Fruit fly (Drosophila melanogaster) whole organism, embryonic: ENCODE data around the gene Snx27.

Experiments
- Ada2b ChIP-seq: fragments of 200-800 bp; sonication (Bioruptor generic); IDR thresholded peaks from 2 replicates; pipeline ENCODE4 v1.3.6; 2022; ENCODE audit warnings: missing biosample characterization, missing genetic modification characterization
- Awh ChIP-seq: fragments of 200-800 bp; sonication (Bioruptor generic); IDR thresholded peaks from 2 replicates; pipeline ENCODE4, ENCODE4 v1.3.6; 2022; ENCODE audit warnings: missing biosample characterization, missing genetic modification characterization
- CG10267 ChIP-seq: fragments of 200-800 bp; sonication (Bioruptor generic); optimal IDR thresholded peaks from 2 replicates; lab custom pipeline; 2018; ENCODE audit warnings: missing biosample characterization, mild to moderate bottlenecking, missing genetic modification characterization, moderate library complexity
- CG12299 ChIP-seq: fragments of 200-800 bp; sonication (Bioruptor generic); optimal IDR thresholded peaks from 2 replicates; lab custom pipeline; 2018; ENCODE audit warnings: missing biosample characterization, mild to moderate bottlenecking, missing genetic modification characterization
- CG12391 ChIP-seq: fragments of 200-800 bp; sonication (Bioruptor generic); optimal IDR thresholded peaks from 3 replicates; lab custom pipeline; 2018; ENCODE audit warnings: missing biosample characterization, mild to moderate bottlenecking, missing genetic modification characterization, moderate library complexity
- CG13775 ChIP-seq: fragments of 200-800 bp; sonication (Bioruptor generic); optimal IDR thresholded peaks from 3 replicates; lab custom pipeline; 2017; ENCODE audit warnings: missing biosample characterization, mild to moderate bottlenecking, missing genetic modification characterization
- CG1603 ChIP-seq: fragments of 200-800 bp; sonication (Bioruptor generic); optimal IDR thresholded peaks from 2 replicates; lab custom pipeline; 2019; ENCODE audit warnings: missing biosample characterization, mild to moderate bottlenecking, missing genetic modification characterization, moderate library complexity
- CG17802 ChIP-seq: fragments of 200-800 bp; sonication (Bioruptor generic); optimal IDR thresholded peaks from 2 replicates; lab custom pipeline; 2018; ENCODE audit warnings: missing biosample characterization, mild to moderate bottlenecking, missing genetic modification characterization, moderate library complexity
- CG2129 ChIP-seq: fragments of 200-800 bp; sonication (Bioruptor generic); IDR thresholded peaks from 2 replicates; pipeline ENCODE4 v1.3.6; 2022; ENCODE audit warnings: missing biosample characterization, missing genetic modification characterization; ENCODE audit not compliant: partially characterized antibody
- CG2202 ChIP-seq: fragments of 200-800 bp; sonication (Bioruptor generic); optimal IDR thresholded peaks from 2 replicates; lab custom pipeline; 2018; ENCODE audit warnings: missing biosample characterization, mild to moderate bottlenecking, missing genetic modification characterization
- CG31365 ChIP-seq: fragments of 200-800 bp; sonication (Bioruptor generic); optimal IDR thresholded peaks from 2 replicates; lab custom pipeline; 2018; ENCODE audit warnings: missing biosample characterization, mild to moderate bottlenecking, missing genetic modification characterization
- CG5180 ChIP-seq: fragments of 200-800 bp; sonication (Bioruptor generic); optimal IDR thresholded peaks from 3 replicates; lab custom pipeline; 2017; ENCODE audit warnings: missing biosample characterization, missing genetic modification characterization, mild to moderate bottlenecking, moderate library complexity, missing genetic modification reagents
- CG6654 ChIP-seq: fragments of 200-800 bp; sonication (Bioruptor generic); optimal IDR thresholded peaks from 2 replicates; lab custom pipeline; 2017; ENCODE audit warnings: missing biosample characterization, mild to moderate bottlenecking, missing genetic modification characterization
- CG6683 ChIP-seq: fragments of 200-800 bp; sonication (Bioruptor generic); optimal IDR thresholded peaks from 2 replicates; lab custom pipeline; 2017; ENCODE audit warnings: missing biosample characterization, mild to moderate bottlenecking, missing genetic modification characterization, missing genetic modification reagents
- CG8290 ChIP-seq, 3 experiments: fragments of 200-800 bp; sonication (Bioruptor generic); optimal IDR thresholded peaks; 2 replicates each; lab custom pipeline; 2016 to 2019; ENCODE audit warnings: missing biosample characterization in 3 of 3, missing genetic modification characterization in 3 of 3, mild to moderate bottlenecking in 2 of 3, moderate library complexity in 1 of 3
- CG8944 ChIP-seq: fragments of 200-800 bp; sonication (Bioruptor generic); optimal IDR thresholded peaks from 3 replicates; lab custom pipeline; 2016; ENCODE audit warnings: missing biosample characterization, missing genetic modification characterization
- CG9797 ChIP-seq: fragments of 200-800 bp; sonication (Bioruptor generic); optimal IDR thresholded peaks from 3 replicates; lab custom pipeline; 2018; ENCODE audit warnings: missing biosample characterization, mild to moderate bottlenecking, missing genetic modification characterization
- CTCF ChIP-seq: fragments of 200-800 bp; sonication (Bioruptor generic); optimal IDR thresholded peaks from 2 replicates; lab custom pipeline; 2017; ENCODE audit warnings: missing biosample characterization, mild to moderate bottlenecking, missing genetic modification characterization, moderate library complexity
- D ChIP-seq, 2 experiments: fragments of 200-800 bp in 1 of 2; fragments of >200 bp in 1 of 2; sonication (Bioruptor generic) in 1 of 2; optimal IDR thresholded peaks; 2 replicates in 1 of 2; 3 replicates in 1 of 2; lab custom pipeline; 2017; ENCODE audit warnings: mild to moderate bottlenecking in 1 of 2, missing biosample characterization in 1 of 2, missing genetic modification characterization in 1 of 2, missing genetic modification reagents in 1 of 2
- Gsc ChIP-seq: fragments of 200-800 bp; sonication (Bioruptor generic); IDR thresholded peaks from 2 replicates; pipeline ENCODE4 v1.3.6; 2022; ENCODE audit warnings: missing biosample characterization, missing genetic modification characterization
- Gug ChIP-seq: fragments of 200-800 bp; sonication (Bioruptor generic); IDR thresholded peaks from 4 replicates; pipeline ENCODE4 v1.3.6; 2022; ENCODE audit warnings: missing biosample characterization, missing genetic modification characterization
- H15 ChIP-seq: fragments of 200-800 bp; sonication (Bioruptor generic); IDR thresholded peaks from 3 replicates; pipeline ENCODE4 v1.3.6; 2022; ENCODE audit warnings: missing biosample characterization, missing genetic modification characterization
- Hmx ChIP-seq: fragments of 200-800 bp; sonication (Bioruptor generic); optimal IDR thresholded peaks from 2 replicates; lab custom pipeline; 2016; ENCODE audit warnings: missing biosample characterization, missing genetic modification characterization
- Jarid2 ChIP-seq: fragments of 200-800 bp; sonication (Bioruptor generic); optimal IDR thresholded peaks from 3 replicates; lab custom pipeline; 2017; ENCODE audit warnings: mild to moderate bottlenecking, missing biosample characterization, missing genetic modification reagents, missing genetic modification characterization
- Lim3 ChIP-seq: fragments of 200-800 bp; sonication (Bioruptor generic); IDR thresholded peaks from 2 replicates; pipeline ENCODE4 v1.3.6; 2022; ENCODE audit warnings: missing biosample characterization, missing genetic modification characterization
- NC2α ChIP-seq: fragments of 200-800 bp; sonication (Bioruptor generic); optimal IDR thresholded peaks from 2 replicates; lab custom pipeline; 2016; ENCODE audit warnings: missing biosample characterization, missing genetic modification characterization
- Scr ChIP-seq: fragments of 200-800 bp; sonication (Bioruptor generic); IDR thresholded peaks from 2 replicates; pipeline ENCODE4 v1.3.6; 2022; ENCODE audit warnings: missing biosample characterization, missing genetic modification characterization; ENCODE audit not compliant: partially characterized antibody
- Sry-β ChIP-seq: fragments of 200-800 bp; sonication (Bioruptor generic); optimal IDR thresholded peaks from 2 replicates; lab custom pipeline; 2018; ENCODE audit warnings: missing biosample characterization, mild to moderate bottlenecking, missing genetic modification characterization, moderate library complexity
- Ssrp ChIP-seq: fragments of 200-800 bp; sonication (Bioruptor generic); optimal IDR thresholded peaks from 2 replicates; lab custom pipeline; 2018; ENCODE audit warnings: missing biosample characterization, mild to moderate bottlenecking, missing genetic modification characterization, moderate library complexity
- Trl ChIP-seq, 3 experiments: fragments of >200 bp in 2 of 3; fragments of 200-800 bp in 1 of 3; sonication (Bioruptor generic) in 1 of 3; optimal IDR thresholded peaks; 2 replicates in 1 of 3; 3 replicates in 2 of 3; lab custom pipeline; 2016 to 2017; ENCODE audit warnings: missing biosample characterization in 1 of 3, missing genetic modification characterization in 1 of 3
- Usf ChIP-seq: fragments of 200-800 bp; sonication (Bioruptor generic); optimal IDR thresholded peaks from 2 replicates; lab custom pipeline; 2017; ENCODE audit warnings: missing genotype, missing biosample characterization, missing genetic modification characterization
- Vsx1 ChIP-seq: fragments of 200-800 bp; sonication (Bioruptor generic); optimal IDR thresholded peaks from 2 replicates; lab custom pipeline; 2017; ENCODE audit warnings: missing biosample characterization, mild to moderate bottlenecking, missing genetic modification characterization, missing genetic modification reagents
- ac ChIP-seq: fragments of 200-800 bp; sonication (Bioruptor generic); optimal IDR thresholded peaks from 3 replicates; lab custom pipeline; 2017; ENCODE audit warnings: missing biosample characterization, mild to moderate bottlenecking, missing genetic modification characterization
- ato ChIP-seq: fragments of 200-800 bp; sonication (Bioruptor generic); IDR thresholded peaks from 2 replicates; pipeline ENCODE4 v1.3.6; 2022; ENCODE audit warnings: missing biosample characterization, missing genetic modification characterization; ENCODE audit not compliant: partially characterized antibody
- croc ChIP-seq: fragments of 200-800 bp; sonication (Bioruptor generic); conservative IDR thresholded peaks from 3 replicates; pipeline ENCODE4 v1.3.6; 2022; ENCODE audit warnings: missing biosample characterization, missing genetic modification characterization
- crol ChIP-seq: fragments of 200-800 bp; sonication (Bioruptor generic); IDR thresholded peaks from 2 replicates; pipeline ENCODE4 v1.3.6; 2022; ENCODE audit warnings: missing biosample characterization, missing genetic modification characterization
- oc ChIP-seq: fragments of 200-800 bp; sonication (Bioruptor generic); optimal IDR thresholded peaks from 2 replicates; lab custom pipeline; 2018; ENCODE audit warnings: missing biosample characterization, mild to moderate bottlenecking, missing genetic modification characterization, moderate library complexity
- pita ChIP-seq: fragments of 200-800 bp; sonication (Bioruptor generic); optimal IDR thresholded peaks from 2 replicates; lab custom pipeline; 2017; ENCODE audit warnings: missing biosample characterization, mild to moderate bottlenecking, missing genetic modification characterization
- row ChIP-seq: fragments of 200-800 bp; sonication (Bioruptor generic); IDR thresholded peaks from 3 replicates; pipeline ENCODE4 v1.3.6; 2022; ENCODE audit warnings: missing biosample characterization, missing genetic modification characterization
- seq ChIP-seq: fragments of 200-800 bp; sonication (Bioruptor generic); IDR thresholded peaks from 2 replicates; pipeline ENCODE4 v1.3.6; 2022; ENCODE audit warnings: missing biosample characterization, missing genetic modification characterization
- slp2 ChIP-seq: fragments of 200-800 bp; sonication (Bioruptor generic); optimal IDR thresholded peaks from 2 replicates; lab custom pipeline; 2016; ENCODE audit warnings: missing biosample characterization, missing genetic modification characterization
- sna ChIP-seq: fragments of 200-800 bp; sonication (Bioruptor generic); IDR thresholded peaks from 2 replicates; pipeline ENCODE4 v1.3.6; 2022; ENCODE audit warnings: missing biosample characterization, missing genetic modification characterization; ENCODE audit not compliant: partially characterized antibody
- tna ChIP-seq: fragments of 200-800 bp; sonication (Bioruptor generic); IDR thresholded peaks from 2 replicates; pipeline ENCODE4 v1.3.6; 2022; ENCODE audit warnings: missing biosample characterization, missing genetic modification characterization; ENCODE audit not compliant: partially characterized antibody
- trem ChIP-seq: fragments of 200-800 bp; optimal IDR thresholded peaks from 3 replicates; lab custom pipeline; 2019; ENCODE audit warnings: missing biosample characterization, mild to moderate bottlenecking, missing genetic modification characterization, moderate library complexity
- trh ChIP-seq: fragments of 200-800 bp; sonication (Bioruptor generic); optimal IDR thresholded peaks from 2 replicates; lab custom pipeline; 2016; ENCODE audit warnings: missing biosample characterization, missing genetic modification characterization
- ttk ChIP-seq: fragments of 200-800 bp; sonication (Bioruptor generic); IDR thresholded peaks from 2 replicates; pipeline ENCODE4 v2.1.2; 2022; ENCODE audit warnings: missing biosample characterization, missing genetic modification characterization
- wor ChIP-seq: fragments of 200-800 bp; sonication (Bioruptor generic); IDR thresholded peaks from 2 replicates; pipeline ENCODE4 v1.3.6; 2022; ENCODE audit warnings: missing biosample characterization, missing genetic modification characterization
- zen ChIP-seq: fragments of 200-800 bp; sonication (Bioruptor generic); optimal IDR thresholded peaks from 3 replicates; lab custom pipeline; 2018; ENCODE audit warnings: missing biosample characterization, mild to moderate bottlenecking, missing genetic modification characterization, moderate library complexity
- zen2 ChIP-seq: fragments of 200-800 bp; sonication (Bioruptor generic); IDR thresholded peaks from 3 replicates; pipeline ENCODE4 v1.3.6; 2022; ENCODE audit warnings: missing biosample characterization, missing genetic modification characterization; ENCODE audit not compliant: partially characterized antibody

The Snx27 gene

DNA sequence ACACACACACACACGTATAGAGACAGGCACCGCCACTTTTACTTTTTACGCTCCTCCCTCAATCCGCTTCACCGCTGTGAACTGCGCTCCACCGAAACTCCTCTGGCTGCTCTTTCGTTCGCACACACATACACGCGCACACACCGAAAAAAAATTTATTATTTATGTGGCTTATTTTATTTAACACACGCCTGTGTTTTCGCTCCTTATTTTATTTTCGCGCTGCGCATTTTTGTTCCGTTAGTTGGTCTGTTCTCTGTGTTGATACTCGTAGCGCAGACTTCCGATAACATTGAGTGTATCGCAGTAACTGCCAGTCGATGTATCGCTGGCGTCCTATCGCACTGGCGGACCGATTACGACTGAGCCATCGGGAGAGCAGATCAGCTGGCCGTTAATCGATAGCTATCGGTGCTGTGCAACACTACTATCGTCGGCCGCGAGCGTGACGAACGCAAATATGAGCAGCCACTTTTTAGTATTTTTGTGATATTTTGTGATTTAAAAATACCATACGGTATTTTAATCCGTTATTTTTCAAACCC is at the start of gene Snx27 (continued):
- TF ChIP-seq ttk (no peak), wor (GFP tag; lab: Robert Waterston, UW) (no peak), sna (GFP tag; lab: Robert Waterston, UW) (peak; percentile 99), Sry-β (no peak), zen2 (GFP tag; lab: Robert Waterston, UW) (peak; percentile 99), zen (tag; lab: Kevin White, UChicago) (peak; percentile 14), Jarid2 (GFP tag; lab: Kevin White, UChicago) (peak; percentile 78), CG9797 (GFP tag; lab: Kevin White, UChicago) (peak; percentile 94), oc (tag; lab: Kevin White, UChicago) (peak; percentile 47), H15 (GFP tag; lab: Robert Waterston, UW) (no peak), Trl (optimal IDR thresholded peaks at IDR 0.05; lab: Kevin White, UChicago) (no peak), Trl (GFP tag; optimal IDR thresholded peaks at IDR 0.05; lab: Kevin White, UChicago) (peak; percentile 70), ac (GFP tag; lab: Kevin White, UChicago) (no peak), Gug (GFP tag; lab: Robert Waterston, UW) (peak; percentile 58; the same call in 1 of the 4 replicates), CTCF (GFP tag; lab: Kevin White, UChicago) (peak; percentile 50), D (optimal IDR thresholded peaks at IDR 0.05; lab: Kevin White, UChicago) (no peak), D (GFP tag; optimal IDR thresholded peaks at IDR 0.05; lab: Kevin White, UChicago) (no peak), tna (peak; percentile 99), CG8944 (GFP tag; lab: Kevin White, UChicago) (peak; percentile 43), CG6654 (GFP tag; lab: Kevin White, UChicago) (no peak), Awh (GFP tag; lab: Robert Waterston, UW) (no peak), CG5180 (GFP tag; lab: Kevin White, UChicago) (no peak), crol (GFP tag; lab: Robert Waterston, UW) (no peak), CG6683 (GFP tag; lab: Kevin White, UChicago) (no peak), trh (no peak), Usf (GFP tag; lab: Kevin White, UChicago) (no peak), CG2129 (peak; percentile 96), CG2202 (peak; percentile 13), pita (GFP tag; lab: Kevin White, UChicago) (no peak), CG31365 (tag; lab: Kevin White, UChicago) (no peak), CG10267 (tag; lab: Kevin White, UChicago) (peak; percentile 97), croc (GFP tag; lab: Robert Waterston, UW) (no peak), trem (tag; lab: Kevin White, UChicago) (peak; percentile 81), Hmx (GFP tag; lab: Kevin White, UChicago) (no peak), Ssrp (no peak), CG17802 (no peak), Vsx1 (GFP tag; lab: Kevin White, UChicago) (peak; percentile 14), Lim3 (GFP tag; lab: Robert Waterston, UW) (no peak), Gsc (no peak), CG1603 (tag; lab: Kevin White, UChicago) (peak; percentile 94), seq (GFP tag; lab: Robert Waterston, UW) (no peak), Scr (GFP tag; lab: Robert Waterston, UW) (peak; percentile 99), NC2α (GFP tag; lab: Kevin White, UChicago) (no peak), CG12299 (tag; lab: Kevin White, UChicago) (no peak), slp2 (no peak), row (peak; percentile 57), CG12391 (tag; lab: Kevin White, UChicago) (peak; percentile 54), CG13775 (no peak), Ada2b (no peak), CG8290 (GFP tag; optimal IDR thresholded peaks at IDR 0.05; lab: Kevin White, UChicago) (peak; percentile 38), CG8290 (tag; optimal IDR thresholded peaks at IDR 0.05; lab: Kevin White, UChicago) (peak in 1 of 2 experiments; percentile 87), ato (peak; percentile 100)
